Worm (Caenorhabditis elegans): ENCODE results near the gene cec-6.

cec-6 gene

ce11 chrIV:5582760-5583159, 38.1 kb downstream of the cec-6 start:
- TF ChIP-seq nfya-1 (tag; optimal IDR thresholded peaks at IDR 0.05; ENCODE audit: insufficient read depth), result peak; percentile 96
- TF ChIP-seq snpc-4 (tag; optimal IDR thresholded peaks at IDR 0.05), result no peak

- TF ChIP-seq lsy-12 (tag; optimal IDR thresholded peaks at IDR 0.05) (no peak), nfya-1 (tag; optimal IDR thresholded peaks at IDR 0.05; ENCODE audit: insufficient read depth) (no peak), mdl-1 (tag; optimal IDR thresholded peaks at IDR 0.05) (no peak), fos-1 (tag; optimal IDR thresholded peaks at IDR 0.05) (no peak)
These were observed 38.5 kb downstream of the cec-6 start for ce11 chrIV:5583184-5583583.

- TF ChIP-seq jun-1 (tag; optimal IDR thresholded peaks at IDR 0.05), result no peak
- TF ChIP-seq tbx-2 (tag; optimal IDR thresholded peaks at IDR 0.05), result no peak
- TF ChIP-seq fos-1 (tag; optimal IDR thresholded peaks at IDR 0.05), result no peak
- no peak for TF ChIP-seq eor-1 (tag; optimal IDR thresholded peaks at IDR 0.05)
- TF ChIP-seq nfya-1 (tag; optimal IDR thresholded peaks at IDR 0.05; ENCODE audit: insufficient read depth), result no peak
- TF ChIP-seq elt-2 (tag; optimal IDR thresholded peaks at IDR 0.05), result no peak
- TF ChIP-seq fkh-10 (GFP tag; optimal IDR thresholded peaks at IDR 0.05), result no peak
- no peak for TF ChIP-seq ZK546.5 (tag; optimal IDR thresholded peaks at IDR 0.05)
- TF ChIP-seq sea-2 (GFP tag; optimal IDR thresholded peaks at IDR 0.05), result no peak
- TF ChIP-seq ztf-11 (tag; optimal IDR thresholded peaks at IDR 0.05), result no peak
- no peak for TF ChIP-seq nhr-237 (tag; optimal IDR thresholded peaks at IDR 0.05)
- no peak for TF ChIP-seq nhr-23 (tag; optimal IDR thresholded peaks at IDR 0.05)
- TF ChIP-seq daf-12 (tag; optimal IDR thresholded peaks at IDR 0.05), result no peak
- no peak for TF ChIP-seq nhr-12 (tag; optimal IDR thresholded peaks at IDR 0.05)
- TF ChIP-seq nhr-11 (tag; optimal IDR thresholded peaks at IDR 0.05), result no peak
- TF ChIP-seq egl-5 (tag; optimal IDR thresholded peaks at IDR 0.05), result no peak
- TF ChIP-seq unc-62 (GFP tag; optimal IDR thresholded peaks at IDR 0.05), result no peak
- no peak for TF ChIP-seq lin-39 (tag; optimal IDR thresholded peaks at IDR 0.05)
- no peak for TF ChIP-seq elt-3 (tag; optimal IDR thresholded peaks at IDR 0.05)
These were observed 39.7 kb downstream of the cec-6 start, which contains the start of gene fkh-7 for ce11 chrIV:5584384-5584783. TSS of gene fkh-7 (plus strand) at chrIV:5584684.

ce11 chrIV:5586320-5586720, 41.7 kb downstream of the cec-6 start:
- TF ChIP-seq pha-4 (tag; optimal IDR thresholded peaks at IDR 0.05), result peak; percentile 66
- peak; percentile 3 for TF ChIP-seq nfya-1 (tag; optimal IDR thresholded peaks at IDR 0.05; ENCODE audit: insufficient read depth)
- TF ChIP-seq eor-1 (tag; optimal IDR thresholded peaks at IDR 0.05), result no peak

ce11 chrIV:5587964-5588860, 43.6 kb downstream of the cec-6 start:
- TF ChIP-seq pha-4 (tag; optimal IDR thresholded peaks at IDR 0.05) (peak; percentile 91), ama-1 (optimal IDR thresholded peaks at IDR 0.05) (no peak), ceh-9 (tag; optimal IDR thresholded peaks at IDR 0.05) (no peak), mdl-1 (tag; optimal IDR thresholded peaks at IDR 0.05) (no peak), R02D3.7 (tag; optimal IDR thresholded peaks at IDR 0.05) (no peak), nhr-237 (tag; optimal IDR thresholded peaks at IDR 0.05) (no peak)

ce11 chrIV:5590120-5590519, 45.5 kb downstream of the cec-6 start:
- TF ChIP-seq elt-1 (tag; optimal IDR thresholded peaks at IDR 0.05) (no peak), pqm-1 (tag; optimal IDR thresholded peaks at IDR 0.05) (peak; percentile 84), jun-1 (tag; optimal IDR thresholded peaks at IDR 0.05) (peak; percentile 50), fkh-2 (tag; optimal IDR thresholded peaks at IDR 0.05) (no peak), nfya-1 (tag; optimal IDR thresholded peaks at IDR 0.05; ENCODE audit: insufficient read depth) (peak; percentile 33), pha-4 (tag; optimal IDR thresholded peaks at IDR 0.05) (peak; percentile 98), elt-2 (tag; optimal IDR thresholded peaks at IDR 0.05) (peak; percentile 70)

All from whole organism, L3 larva.